Worm (Caenorhabditis elegans): Measurements from ENCODE around the gene snap-29.

Gene snap-29

DNA sequence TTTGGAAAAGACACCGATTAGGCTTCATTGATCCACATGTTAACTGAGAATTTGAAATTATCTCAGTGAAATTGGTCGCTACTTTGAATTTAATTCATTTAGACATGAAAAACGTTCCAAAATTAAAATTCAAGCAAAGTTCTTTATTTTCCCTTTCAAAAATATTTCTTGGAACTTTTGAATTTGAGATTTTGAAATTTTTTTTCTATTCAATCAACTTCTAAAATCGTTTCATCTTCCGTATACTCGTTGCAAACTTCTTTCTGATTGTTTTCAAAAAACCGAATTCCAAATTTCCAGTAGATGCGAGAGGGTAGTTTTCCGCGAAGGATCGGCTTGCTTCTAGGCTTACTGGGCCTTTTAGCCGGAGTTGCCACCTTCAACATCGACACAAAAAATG lies 42.5 kb downstream of the snap-29 start, which contains the start of gene pat-2:
Gene pat-2 (plus strand): TSS at position 301 of the 400 bp plus-strand sequence.
- peak; percentile 8 for TF ChIP-seq aha-1 (tag)
- no peak for TF ChIP-seq nhr-28 (tag; optimal IDR thresholded peaks at IDR 0.05)
- no peak for TF ChIP-seq F10B5.3 (tag; optimal IDR thresholded peaks at IDR 0.05)
- TF ChIP-seq sdz-12 (GFP tag; optimal IDR thresholded peaks at IDR 0.05) = no peak
- TF ChIP-seq pha-4 (GFP tag; IDR thresholded peaks at IDR 0.05) = no peak
- TF ChIP-seq pha-4 (tag; optimal IDR thresholded peaks at IDR 0.05) = no peak
- no peak for TF ChIP-seq spr-1 (tag; optimal IDR thresholded peaks at IDR 0.05)
- no peak for TF ChIP-seq ZK337.2 (GFP tag; IDR thresholded peaks at IDR 0.05)

DNA sequence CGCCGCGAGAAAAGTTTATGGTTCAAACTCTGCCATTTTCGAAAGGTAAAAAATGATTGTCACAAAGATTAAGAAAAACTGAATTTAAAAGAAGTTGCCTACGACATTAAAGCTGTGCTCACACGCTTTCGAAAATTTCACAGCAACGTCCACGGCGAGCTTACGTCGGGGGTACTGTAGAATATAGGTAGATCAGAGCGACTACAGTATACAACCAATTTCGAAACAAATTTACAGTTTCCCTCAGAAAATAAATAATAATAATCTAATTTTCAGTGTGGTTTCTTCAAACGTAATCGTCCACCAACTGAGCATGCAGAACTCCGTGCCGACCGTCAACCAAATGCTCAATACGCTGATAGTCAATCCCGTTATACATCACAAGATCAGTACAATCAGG lies 48.5 kb downstream of the snap-29 start:
- no peak for TF ChIP-seq hlh-11 (tag; optimal IDR thresholded peaks at IDR 0.05)
- TF ChIP-seq aha-1 (tag) = peak; percentile 93
- TF ChIP-seq ceh-82 (tag; optimal IDR thresholded peaks at IDR 0.05) = no peak

DNA sequence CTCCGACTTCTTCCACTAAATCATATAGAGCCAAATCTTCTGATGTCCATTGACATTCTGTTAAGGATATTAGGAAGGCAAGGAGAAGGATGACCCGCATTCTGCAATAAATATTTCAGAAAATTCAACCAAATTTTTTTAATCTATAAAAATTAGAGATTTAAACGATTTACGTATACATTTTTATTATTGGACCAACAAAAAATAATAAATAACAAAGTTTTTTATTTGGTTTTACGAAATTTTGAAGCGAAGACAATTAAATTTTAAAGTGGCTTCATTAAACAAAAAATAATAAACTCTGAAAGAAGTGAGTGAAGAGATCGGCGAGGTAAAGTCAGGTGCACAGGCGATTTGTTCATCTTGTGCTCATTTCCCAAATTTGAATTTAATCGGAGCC lies 51.1 kb downstream of the snap-29 start, which contains the start of gene F54F2.9:
Gene F54F2.9 (minus strand): TSS at position 101 of the 400 bp plus-strand sequence.
- TF ChIP-seq hif-1 (tag; optimal IDR thresholded peaks at IDR 0.05) = no peak
- no peak for TF ChIP-seq ceh-20 (GFP tag; IDR thresholded peaks at IDR 0.05)
- TF ChIP-seq egl-43 (GFP tag; IDR thresholded peaks at IDR 0.05) = no peak
- TF ChIP-seq dpl-1 (GFP tag; optimal IDR thresholded peaks at IDR 0.05) = no peak
- no peak for TF ChIP-seq mdt-29 (GFP tag; IDR thresholded peaks at IDR 0.05)
- no peak for TF ChIP-seq nhr-10 (tag; optimal IDR thresholded peaks at IDR 0.05)
- TF ChIP-seq unc-62 (GFP tag; optimal IDR thresholded peaks at IDR 0.05 in 1 of 2) = no peak
- TF ChIP-seq unc-62 (tag; optimal IDR thresholded peaks at IDR 0.05) = no peak
- TF ChIP-seq lin-39 (tag; optimal IDR thresholded peaks at IDR 0.05) = no peak
- no peak for TF ChIP-seq tag-97 (GFP tag; IDR thresholded peaks at IDR 0.05)
- no peak for TF ChIP-seq jun-1 (tag; optimal IDR thresholded peaks at IDR 0.05)
- no peak for TF ChIP-seq ceh-28 (tag; optimal IDR thresholded peaks at IDR 0.05)
- TF ChIP-seq skn-1 (tag; optimal IDR thresholded peaks at IDR 0.05) = no peak
- TF ChIP-seq nhr-76 (tag; optimal IDR thresholded peaks at IDR 0.05) = no peak
- TF ChIP-seq Y105C5A.15 (GFP tag; IDR thresholded peaks at IDR 0.05) = no peak
- TF ChIP-seq php-3 (GFP tag; IDR thresholded peaks at IDR 0.05) = no peak
- TF ChIP-seq mep-1 (tag; optimal IDR thresholded peaks at IDR 0.05) = no peak
- no peak for TF ChIP-seq snpc-4 (tag; optimal IDR thresholded peaks at IDR 0.05)
- TF ChIP-seq hlh-30 (tag; optimal IDR thresholded peaks at IDR 0.05; ENCODE audit: insufficient read depth) = no peak
